Fruit fly (Drosophila melanogaster) whole organism, embryonic: Measurements from ENCODE around the gene Hs2st.

Source experiments
- B-H1 ChIP-seq: fragments of 200-800 bp; sonication (Bioruptor generic); IDR thresholded peaks from 3 replicates; pipeline ENCODE4 v1.3.6; 2022; ENCODE audit warnings: missing biosample characterization, missing genetic modification characterization
- CG3065 ChIP-seq: fragments of 200-800 bp; sonication (Bioruptor generic); optimal IDR thresholded peaks from 2 replicates; lab custom pipeline; 2016; ENCODE audit warnings: missing biosample characterization, missing genetic modification characterization
- CG3847 ChIP-seq: fragments of 200-800 bp; sonication (Bioruptor generic); IDR thresholded peaks from 2 replicates; pipeline ENCODE4 v1.3.6; 2022; ENCODE audit warnings: missing biosample characterization, missing genetic modification characterization
- CG8478 ChIP-seq: fragments of >200 bp; optimal IDR thresholded peaks from 2 replicates; lab custom pipeline; 2018
- CrebB ChIP-seq: fragments of 200-800 bp; sonication (Bioruptor generic); optimal IDR thresholded peaks from 3 replicates; lab custom pipeline; 2018; ENCODE audit warnings: missing biosample characterization, mild to moderate bottlenecking, missing genetic modification characterization
- Doc2 ChIP-seq: fragments of 200-800 bp; sonication (Bioruptor generic); IDR thresholded peaks from 2 replicates; pipeline ENCODE4 v1.3.6; 2022; ENCODE audit warnings: missing biosample characterization, missing genetic modification characterization
- H2.0 ChIP-seq: fragments of 200-800 bp; sonication (Bioruptor generic); IDR thresholded peaks from 2 replicates; pipeline ENCODE4 v1.3.6; 2022; ENCODE audit warnings: missing biosample characterization, missing genetic modification characterization
- Optix ChIP-seq: fragments of 200-800 bp; sonication (Bioruptor generic); IDR thresholded peaks from 3 replicates; pipeline ENCODE4 v1.3.6; 2022; ENCODE audit warnings: missing biosample characterization, missing genetic modification characterization
- Spps ChIP-seq: fragments of 200-800 bp; sonication (Bioruptor generic); optimal IDR thresholded peaks from 2 replicates; lab custom pipeline; 2018; ENCODE audit warnings: missing biosample characterization, mild to moderate bottlenecking, missing genetic modification characterization
- dmrt11E ChIP-seq: fragments of 200-800 bp; sonication (Bioruptor generic); optimal IDR thresholded peaks from 3 replicates; lab custom pipeline; 2018; ENCODE audit warnings: missing biosample characterization, mild to moderate bottlenecking, missing genetic modification characterization, moderate library complexity
- her ChIP-seq: fragments of 200-800 bp; sonication (Bioruptor generic); optimal IDR thresholded peaks from 2 replicates; lab custom pipeline; 2016; ENCODE audit warnings: missing biosample characterization, missing genetic modification characterization
- lmd ChIP-seq: fragments of 200-800 bp; sonication (Bioruptor generic); IDR thresholded peaks from 2 replicates; pipeline ENCODE4 v1.3.6; 2022; ENCODE audit warnings: missing biosample characterization, missing genetic modification characterization
- sens-2 ChIP-seq: fragments of 200-800 bp; sonication (Bioruptor generic); IDR thresholded peaks from 2 replicates; pipeline ENCODE4 v1.3.6; 2022; ENCODE audit warnings: missing biosample characterization, missing genetic modification characterization
- ttk ChIP-seq: fragments of 200-800 bp; sonication (Bioruptor generic); IDR thresholded peaks from 2 replicates; pipeline ENCODE4 v2.1.2; 2022; ENCODE audit warnings: missing biosample characterization, missing genetic modification characterization

- TF ChIP-seq Optix (GFP tag; lab: Robert Waterston, UW) = no peak
- TF ChIP-seq dmrt11E = no peak
- TF ChIP-seq CG8478 = no peak
- TF ChIP-seq CrebB (tag; lab: Kevin White, UChicago) = no peak
- no peak for TF ChIP-seq ttk (GFP tag; lab: Robert Waterston, UW)
- no peak for TF ChIP-seq sens-2 (GFP tag; lab: Robert Waterston, UW)
- TF ChIP-seq Doc2 = no peak
- no peak for TF ChIP-seq H2.0 (GFP tag; lab: Robert Waterston, UW)
- TF ChIP-seq CG3847 (GFP tag; lab: Robert Waterston, UW) = no peak
- no peak for TF ChIP-seq lmd (GFP tag; lab: Robert Waterston, UW)
- TF ChIP-seq her (GFP tag; lab: Kevin White, UChicago) = no peak
- TF ChIP-seq B-H1 (GFP tag; lab: Robert Waterston, UW) = no peak
- TF ChIP-seq CG3065 (GFP tag; lab: Kevin White, UChicago) = no peak
- TF ChIP-seq Spps (tag; lab: Kevin White, UChicago) = no peak
These were observed 50.8 kb downstream of the Hs2st start, which contains the start of gene CG31798 for dm6 chr2L:19393703-19394210.
